Worm (Caenorhabditis elegans): ENCODE results near the gene gcc-2.

DNA sequence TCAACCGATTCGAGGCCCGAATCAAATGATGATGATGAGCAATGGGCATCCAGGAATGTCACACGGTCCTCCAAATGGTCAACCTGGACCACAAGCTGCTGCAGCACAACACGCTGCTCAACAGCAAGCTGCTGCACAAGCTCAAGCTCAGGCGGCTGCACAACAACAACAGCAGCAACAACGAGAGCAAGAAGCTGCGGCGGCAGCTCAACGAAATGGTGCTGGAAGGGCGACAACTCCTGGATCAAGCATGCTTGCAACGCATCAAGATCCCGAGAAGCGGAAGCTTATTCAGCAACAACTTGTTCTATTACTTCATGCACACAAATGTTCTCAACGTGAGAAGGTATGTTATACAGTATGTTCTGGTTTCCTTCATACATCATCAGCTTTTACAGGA lies 6.1 kb upstream of the gcc-2 start:
- TF ChIP-seq ZK546.5 (tag; optimal IDR thresholded peaks at IDR 0.05) (no peak), daf-19 (GFP tag; conservative IDR thresholded peaks at IDR 0.05) (no peak), nhr-237 (tag; optimal IDR thresholded peaks at IDR 0.05) (no peak)
